Fruit fly (Drosophila melanogaster): ENCODE data around the gene CG46306.

Gene CG46306

DNA sequence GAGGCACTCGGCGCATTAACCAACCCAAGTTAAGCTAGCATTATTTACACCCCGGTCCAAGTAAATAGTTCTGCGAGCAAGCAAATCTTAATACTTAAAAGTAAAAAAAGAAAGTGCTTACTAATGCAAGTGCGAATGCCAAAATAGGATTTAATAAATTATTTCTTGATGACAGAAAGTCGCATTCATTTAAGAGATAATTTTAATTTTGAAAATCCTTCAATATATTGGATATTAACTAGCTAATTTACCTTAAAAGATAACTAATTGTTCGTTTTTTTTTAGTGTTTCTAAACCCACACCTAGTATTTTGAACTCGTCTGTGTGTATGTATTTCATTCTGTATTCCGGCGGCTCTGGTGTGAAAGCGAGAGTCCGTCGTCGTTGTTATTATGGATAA lies 19.4 kb upstream of the CG46306 start (continued):
- TF ChIP-seq HHEX (GFP tag; optimal IDR thresholded peaks at IDR 0.05) (peak; percentile 1), CG17829 (tag; optimal IDR thresholded peaks at IDR 0.05) (peak; percentile 23), ATbp (GFP tag; optimal IDR thresholded peaks at IDR 0.05) (peak; percentile 60), zen2 (GFP tag; IDR thresholded peaks at IDR 0.05; ENCODE audit: partially characterized antibody) (no peak), seq (GFP tag; IDR thresholded peaks at IDR 0.05) (0 out of 2 replicates have a peak, but pooled peaks have one; percentile 48), tx (GFP tag; optimal IDR thresholded peaks at IDR 0.05) (no peak), CkIIα-i1 (GFP tag; IDR thresholded peaks at IDR 0.05) (no peak), lola (GFP tag; optimal IDR thresholded peaks at IDR 0.05) (peak in 1 of 3 experiments; percentile 15), tup (GFP tag; optimal IDR thresholded peaks at IDR 0.05) (no peak), Gsc (GFP tag; IDR thresholded peaks at IDR 0.05) (no peak), Tbp (GFP tag; optimal IDR thresholded peaks at IDR 0.05) (no peak), Kr (GFP tag; optimal IDR thresholded peaks at IDR 0.05) (no peak), CG3726 (GFP tag; IDR thresholded peaks at IDR 0.05) (no peak), lab (GFP tag; optimal IDR thresholded peaks at IDR 0.05) (peak; percentile 57), ase (GFP tag; IDR thresholded peaks at IDR 0.05) (peak; percentile 14; the same call in 1 of the 3 replicates), CG17912 (GFP tag; optimal IDR thresholded peaks at IDR 0.05) (no peak), Pdp1 (GFP tag; optimal IDR thresholded peaks at IDR 0.05) (peak; percentile 4 to 17), Hr39 (optimal IDR thresholded peaks at IDR 0.05) (no peak), CG33557 (GFP tag; optimal IDR thresholded peaks at IDR 0.05) (no peak), CG1792 (GFP tag; optimal IDR thresholded peaks at IDR 0.05) (no peak), eyg (GFP tag; optimal IDR thresholded peaks at IDR 0.05) (no peak), Hey (tag; optimal IDR thresholded peaks at IDR 0.05) (no peak), Atf6 (GFP tag; IDR thresholded peaks at IDR 0.05) (no peak; the same call in 1 of the 2 replicates), ash1 (GFP tag; optimal IDR thresholded peaks at IDR 0.05) (no peak), CG8281 (tag; optimal IDR thresholded peaks at IDR 0.05) (no peak), nau (GFP tag; optimal IDR thresholded peaks at IDR 0.05) (no peak), CG13287 (GFP tag; IDR thresholded peaks at IDR 0.05; ENCODE audit: partially characterized antibody) (no peak), Six4 (GFP tag; optimal IDR thresholded peaks at IDR 0.05) (no peak), grau (tag; optimal IDR thresholded peaks at IDR 0.05) (peak; percentile 63), CG8359 (GFP tag; optimal IDR thresholded peaks at IDR 0.05; ENCODE audit: borderline replicate concordance) (no peak), fd3F (GFP tag; optimal IDR thresholded peaks at IDR 0.05) (peak; percentile 26), pita (GFP tag; optimal IDR thresholded peaks at IDR 0.05) (no peak), dysf (GFP tag; IDR thresholded peaks at IDR 0.05) (peak; percentile 62; the same call in 2 of the 3 replicates), kni (GFP tag; optimal IDR thresholded peaks at IDR 0.05) (no peak), HmgD (GFP tag; optimal IDR thresholded peaks at IDR 0.05) (no peak), CG4617 (GFP tag; optimal IDR thresholded peaks at IDR 0.05; ENCODE audit: borderline replicate concordance) (no peak), CG12104 (GFP tag; optimal IDR thresholded peaks at IDR 0.05) (peak; percentile 36), CG11560 (tag; IDR thresholded peaks at IDR 0.05) (no peak), exex (tag; optimal IDR thresholded peaks at IDR 0.05) (no peak), corto (GFP tag; optimal IDR thresholded peaks at IDR 0.05) (no peak), Eip74EF (GFP tag; optimal IDR thresholded peaks at IDR 0.05) (peak in 1 of 2 experiments; percentile 79), grn (GFP tag; optimal IDR thresholded peaks at IDR 0.05) (no peak), gsb-n (tag; optimal IDR thresholded peaks at IDR 0.05) (peak; percentile 30), nerfin-2 (GFP tag; IDR thresholded peaks at IDR 0.05; ENCODE audit: partially characterized antibody) (no peak), Sry-β (GFP tag; optimal IDR thresholded peaks at IDR 0.05) (no peak), CG7372 (GFP tag; IDR thresholded peaks at IDR 0.05) (no peak), fru (optimal IDR thresholded peaks at IDR 0.05) (no peak), Atf-2 (GFP tag; optimal IDR thresholded peaks at IDR 0.05) (no peak), CG16863 (GFP tag; optimal IDR thresholded peaks at IDR 0.05) (peak; percentile 6), CG1233 (GFP tag; optimal IDR thresholded peaks at IDR 0.05) (peak; percentile 49)

All from whole organism, embryonic.